Fruit fly (Drosophila melanogaster): ENCODE data around the gene Rab7.

Rab7 gene

DNA sequence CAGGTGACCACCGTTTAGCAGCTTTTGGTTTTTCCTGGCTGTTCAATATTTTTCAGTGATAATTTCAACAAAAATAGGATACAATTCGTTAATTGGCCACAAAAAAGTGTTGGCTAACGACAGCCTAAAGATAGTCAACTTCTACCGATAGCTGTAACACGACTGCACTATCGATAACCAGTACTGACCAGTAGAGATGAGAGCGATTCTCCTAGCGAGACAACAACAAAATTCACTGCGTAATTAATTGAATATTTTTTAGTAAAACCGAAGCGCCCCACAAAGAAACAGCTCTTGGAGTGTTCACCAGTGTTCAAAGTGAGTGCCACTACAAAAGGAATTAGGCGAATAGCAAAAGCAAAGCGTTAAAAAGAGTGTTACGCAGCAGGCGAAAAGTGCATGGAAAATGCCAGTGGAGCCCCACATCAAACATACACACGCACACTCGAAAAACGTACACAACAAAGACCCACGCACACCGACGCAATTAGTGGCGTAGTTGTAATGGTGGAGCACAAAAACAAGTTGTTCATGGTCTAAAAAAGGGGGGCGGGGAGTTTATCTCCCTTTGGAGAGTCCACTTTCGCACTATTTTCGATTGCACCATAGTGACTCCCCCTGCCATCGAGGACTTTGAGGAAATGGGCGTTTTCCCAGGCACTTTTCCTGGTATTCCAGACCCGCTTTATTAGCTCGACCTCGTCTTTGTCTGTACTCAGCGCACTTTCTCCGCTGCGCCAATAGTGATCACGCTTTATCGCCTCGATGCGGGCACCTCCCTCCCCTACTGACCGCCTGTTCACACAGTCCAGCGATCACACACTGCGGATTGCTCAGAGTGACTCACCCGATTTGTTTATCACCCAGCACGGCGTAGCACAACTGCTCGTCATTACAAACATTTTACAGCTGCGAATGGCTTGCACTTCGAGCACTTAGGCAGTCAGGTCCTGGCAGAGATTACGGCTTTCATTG, at the start of gene Rab7, which contains the start of gene Epp:
TSS of gene Rab7 (plus strand) at position 186 of the 975 bp plus-strand sequence.
TSS of gene Epp (minus strand) at position 94 of the 975 bp plus-strand sequence.
- TF ChIP-seq HLH106 (tag; optimal IDR thresholded peaks at IDR 0.05) (peak; percentile 38), h (GFP tag; optimal IDR thresholded peaks at IDR 0.05) (peak; percentile 67), N (GFP tag; optimal IDR thresholded peaks at IDR 0.05) (no peak), psq (GFP tag; optimal IDR thresholded peaks at IDR 0.05) (peak; percentile 17), OdsH (GFP tag; optimal IDR thresholded peaks at IDR 0.05) (peak; percentile 45), dl (GFP tag; optimal IDR thresholded peaks at IDR 0.05; ENCODE audit: insufficient read depth in 1 of 2, partially characterized antibody in 2 of 2) (no peak), fru (GFP tag; optimal IDR thresholded peaks at IDR 0.05) (peak; percentile 55), Mio (GFP tag; optimal IDR thresholded peaks at IDR 0.05) (no peak), Sp1 (GFP tag; optimal IDR thresholded peaks at IDR 0.05) (peak; percentile 56), lola (GFP tag; optimal IDR thresholded peaks at IDR 0.05) (no peak), Rel (GFP tag; optimal IDR thresholded peaks at IDR 0.05) (no peak), Rel (tag; optimal IDR thresholded peaks at IDR 0.05) (peak; percentile 67), foxo (GFP tag; optimal IDR thresholded peaks at IDR 0.05) (peak in 1 of 2 experiments; percentile 66), Abd-B (GFP tag; optimal IDR thresholded peaks at IDR 0.05) (no peak), rgr (GFP tag; optimal IDR thresholded peaks at IDR 0.05) (peak; percentile 71), Hr78 (GFP tag; optimal IDR thresholded peaks at IDR 0.05) (no peak), woc (GFP tag; optimal IDR thresholded peaks at IDR 0.05) (no peak), usp (GFP tag; optimal IDR thresholded peaks at IDR 0.05) (no peak), CG9705 (GFP tag; optimal IDR thresholded peaks at IDR 0.05) (no peak), Hr83 (GFP tag; optimal IDR thresholded peaks at IDR 0.05; ENCODE audit: poor library complexity, severe bottlenecking) (peak; percentile 88), sv (GFP tag; optimal IDR thresholded peaks at IDR 0.05) (no peak), ey (GFP tag; optimal IDR thresholded peaks at IDR 0.05) (peak; percentile 35), pan (optimal IDR thresholded peaks at IDR 0.05) (no peak), CrebA (GFP tag; optimal IDR thresholded peaks at IDR 0.05; ENCODE audit: borderline replicate concordance) (no peak), brk (GFP tag; optimal IDR thresholded peaks at IDR 0.05) (no peak), Jra (GFP tag; optimal IDR thresholded peaks at IDR 0.05) (peak; percentile 51), jim (GFP tag; optimal IDR thresholded peaks at IDR 0.05) (peak; percentile 9), dsf (GFP tag; optimal IDR thresholded peaks at IDR 0.05; ENCODE audit: borderline replicate concordance) (peak; percentile 52), Hnf4 (GFP tag; optimal IDR thresholded peaks at IDR 0.05) (peak; percentile 83), CG32264 (GFP tag; optimal IDR thresholded peaks at IDR 0.05) (no peak), Myc (optimal IDR thresholded peaks at IDR 0.05) (no peak), br (GFP tag; optimal IDR thresholded peaks at IDR 0.05) (peak; percentile 69), GATAd (GFP tag; optimal IDR thresholded peaks at IDR 0.05) (peak; percentile 43), Dfd (GFP tag; optimal IDR thresholded peaks at IDR 0.05) (no peak), Dif (GFP tag; optimal IDR thresholded peaks at IDR 0.05; ENCODE audit: partially characterized antibody) (no peak), tai (GFP tag; optimal IDR thresholded peaks at IDR 0.05) (no peak), dmrt93B (GFP tag; optimal IDR thresholded peaks at IDR 0.05) (no peak), sage (GFP tag; optimal IDR thresholded peaks at IDR 0.05) (no peak), Vsx2 (GFP tag; optimal IDR thresholded peaks at IDR 0.05; ENCODE audit: partially characterized antibody) (peak; percentile 99)

DNA sequence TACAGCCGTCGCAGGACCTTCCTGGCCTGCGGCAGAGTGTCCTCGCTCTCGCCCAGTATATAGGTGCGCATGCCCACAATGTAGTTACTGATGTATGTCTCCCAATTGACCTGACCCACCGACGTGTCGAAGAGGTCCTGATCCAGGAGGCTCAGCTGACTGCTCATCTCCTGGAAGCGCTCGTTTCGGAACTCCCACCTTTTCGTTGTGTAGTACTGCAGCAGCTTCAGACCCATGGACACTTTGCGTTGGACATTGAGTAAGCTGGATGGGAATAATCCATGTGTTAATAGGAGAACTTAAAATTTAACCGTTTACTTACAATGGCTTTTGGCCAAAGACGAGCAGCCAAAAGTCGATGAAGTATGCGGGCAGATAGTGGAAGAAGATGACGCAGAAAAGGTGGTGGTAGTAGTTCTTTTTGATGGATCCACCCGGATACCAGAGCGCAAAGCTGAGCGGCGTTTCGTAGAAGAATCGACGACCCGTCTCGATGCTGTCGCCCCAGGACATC, 48.9 kb upstream of the Rab7 start:
- TF ChIP-seq N (GFP tag; optimal IDR thresholded peaks at IDR 0.05) (no peak), Abd-B (GFP tag; optimal IDR thresholded peaks at IDR 0.05) (no peak), Dfd (GFP tag; optimal IDR thresholded peaks at IDR 0.05) (no peak), woc (GFP tag; optimal IDR thresholded peaks at IDR 0.05) (no peak), GATAd (GFP tag; optimal IDR thresholded peaks at IDR 0.05) (no peak), pan (optimal IDR thresholded peaks at IDR 0.05) (no peak), br (GFP tag; optimal IDR thresholded peaks at IDR 0.05) (no peak), fru (GFP tag; optimal IDR thresholded peaks at IDR 0.05) (no peak), sv (GFP tag; optimal IDR thresholded peaks at IDR 0.05) (no peak), dl (GFP tag; optimal IDR thresholded peaks at IDR 0.05; ENCODE audit: insufficient read depth in 1 of 2, partially characterized antibody in 2 of 2) (no peak), CG32264 (GFP tag; optimal IDR thresholded peaks at IDR 0.05) (no peak), rgr (GFP tag; optimal IDR thresholded peaks at IDR 0.05) (no peak), tai (GFP tag; optimal IDR thresholded peaks at IDR 0.05) (no peak), psq (GFP tag; optimal IDR thresholded peaks at IDR 0.05) (no peak)
